Fruit fly (Drosophila melanogaster) whole organism, embryonic: ENCODE measurements around the gene CG13084.

Experiments
- Aef1 ChIP-seq: fragments of 200-800 bp; sonication (Bioruptor generic); IDR thresholded peaks from 3 replicates; pipeline ENCODE4 v1.3.6; 2022; ENCODE audit warnings: missing biosample characterization, missing genetic modification characterization
- Atf-2 ChIP-seq: fragments of 200-800 bp; sonication (Bioruptor generic); optimal IDR thresholded peaks from 2 replicates; lab custom pipeline; 2016; ENCODE audit warnings: missing biosample characterization, missing genetic modification characterization
- CG10321 ChIP-seq: fragments of 200-800 bp; sonication (Bioruptor generic); IDR thresholded peaks from 2 replicates; pipeline ENCODE4 v1.3.6; 2022; ENCODE audit warnings: missing biosample characterization, missing genetic modification characterization
- CG10366 ChIP-seq: fragments of 200-800 bp; sonication (Bioruptor generic); IDR thresholded peaks from 2 replicates; pipeline ENCODE4 v1.3.6; 2022; ENCODE audit warnings: missing biosample characterization, missing genetic modification characterization
- CG10431 ChIP-seq: fragments of 200-800 bp; sonication (Bioruptor generic); optimal IDR thresholded peaks from 3 replicates; lab custom pipeline; 2018; ENCODE audit warnings: missing biosample characterization, mild to moderate bottlenecking, missing genetic modification characterization
- CG12104 ChIP-seq: fragments of 200-800 bp; sonication (Bioruptor generic); optimal IDR thresholded peaks from 3 replicates; lab custom pipeline; 2016; ENCODE audit warnings: missing biosample characterization, missing genetic modification characterization
- CG12299 ChIP-seq: fragments of 200-800 bp; sonication (Bioruptor generic); optimal IDR thresholded peaks from 2 replicates; lab custom pipeline; 2018; ENCODE audit warnings: missing biosample characterization, mild to moderate bottlenecking, missing genetic modification characterization
- CG12659 ChIP-seq: fragments of 200-800 bp; sonication (Bioruptor generic); optimal IDR thresholded peaks from 3 replicates; lab custom pipeline; 2017; ENCODE audit warnings: mild to moderate bottlenecking, missing biosample characterization, missing genetic modification reagents, missing genetic modification characterization
- CG1602 ChIP-seq: fragments of 200-800 bp; sonication (Bioruptor generic); optimal IDR thresholded peaks from 3 replicates; lab custom pipeline; 2016; ENCODE audit warnings: missing biosample characterization, missing genetic modification characterization
- CG1603 ChIP-seq: fragments of 200-800 bp; sonication (Bioruptor generic); optimal IDR thresholded peaks from 2 replicates; lab custom pipeline; 2019; ENCODE audit warnings: missing biosample characterization, mild to moderate bottlenecking, missing genetic modification characterization, moderate library complexity
- CG17361 ChIP-seq: fragments of 200-800 bp; sonication (Bioruptor generic); IDR thresholded peaks from 3 replicates; pipeline ENCODE4 v1.3.6; 2022; ENCODE audit warnings: missing biosample characterization, missing genetic modification characterization
- CG18011 ChIP-seq: fragments of 200-800 bp; sonication (Bioruptor generic); optimal IDR thresholded peaks from 2 replicates; lab custom pipeline; 2017; ENCODE audit warnings: missing biosample characterization, missing genetic modification characterization, mild to moderate bottlenecking, moderate library complexity, missing genotype
- CG18476 ChIP-seq: fragments of 200-800 bp; sonication (Bioruptor generic); optimal IDR thresholded peaks from 2 replicates; lab custom pipeline; 2016; ENCODE audit warnings: missing biosample characterization, mild to moderate bottlenecking, missing genetic modification characterization
- CG2120 ChIP-seq: fragments of 200-800 bp; sonication (Bioruptor generic); optimal IDR thresholded peaks from 3 replicates; lab custom pipeline; 2016; ENCODE audit warnings: missing biosample characterization, missing genetic modification characterization
- CG6791 ChIP-seq: fragments of 200-800 bp; sonication (Bioruptor generic); IDR thresholded peaks from 3 replicates; pipeline ENCODE4 v1.3.6; 2022; ENCODE audit warnings: missing biosample characterization, missing genetic modification characterization; ENCODE audit not compliant: partially characterized antibody
- CG6813 ChIP-seq: fragments of 200-800 bp; sonication (Bioruptor generic); optimal IDR thresholded peaks from 2 replicates; lab custom pipeline; 2017; ENCODE audit warnings: missing biosample characterization, missing genetic modification characterization, mild to moderate bottlenecking, moderate library complexity, missing genetic modification reagents
- CG8089 ChIP-seq: fragments of 200-800 bp; sonication (Bioruptor generic); optimal IDR thresholded peaks from 3 replicates; lab custom pipeline; 2016; ENCODE audit warnings: missing biosample characterization, missing genetic modification characterization
- CG8290 ChIP-seq, 3 experiments: fragments of 200-800 bp; sonication (Bioruptor generic); optimal IDR thresholded peaks; 2 replicates each; lab custom pipeline; 2016 to 2019; ENCODE audit warnings: missing biosample characterization in 3 of 3, missing genetic modification characterization in 3 of 3, mild to moderate bottlenecking in 2 of 3, moderate library complexity in 1 of 3
- CG8924 ChIP-seq: fragments of 200-800 bp; optimal IDR thresholded peaks from 3 replicates; lab custom pipeline; 2019; ENCODE audit warnings: missing biosample characterization, mild to moderate bottlenecking, missing genetic modification characterization, moderate library complexity
- Dll ChIP-seq: fragments of 200-800 bp; sonication (Bioruptor generic); IDR thresholded peaks from 4 replicates; pipeline ENCODE4 v1.3.6; 2022; ENCODE audit warnings: missing biosample characterization, missing genetic modification characterization; ENCODE audit not compliant: partially characterized antibody
- Doc3 ChIP-seq: fragments of 200-800 bp; sonication (Bioruptor generic); IDR thresholded peaks from 3 replicates; pipeline ENCODE4 v1.3.6; 2022; ENCODE audit warnings: missing biosample characterization, missing genetic modification characterization; ENCODE audit not compliant: partially characterized antibody
- Dp ChIP-seq: fragments of 200-800 bp; sonication (Bioruptor generic); optimal IDR thresholded peaks from 2 replicates; lab custom pipeline; 2018; ENCODE audit warnings: missing biosample characterization, mild to moderate bottlenecking, missing genetic modification characterization, moderate library complexity
- Dref ChIP-seq: fragments of 200-800 bp; sonication (Bioruptor generic); IDR thresholded peaks from 2 replicates; pipeline ENCODE4 v1.3.6; 2022; ENCODE audit warnings: missing biosample characterization, missing genetic modification characterization
- ERR ChIP-seq: fragments of 200-800 bp; sonication (Bioruptor generic); optimal IDR thresholded peaks from 2 replicates; lab custom pipeline; 2016; ENCODE audit warnings: missing biosample characterization, missing genetic modification characterization
- H15 ChIP-seq: fragments of 200-800 bp; sonication (Bioruptor generic); IDR thresholded peaks from 3 replicates; pipeline ENCODE4 v1.3.6; 2022; ENCODE audit warnings: missing biosample characterization, missing genetic modification characterization
- Mrtf ChIP-seq: fragments of 200-800 bp; sonication (Bioruptor generic); IDR thresholded peaks from 3 replicates; pipeline ENCODE4 v1.3.6; 2022; ENCODE audit warnings: missing biosample characterization, missing genetic modification characterization
- ac ChIP-seq: fragments of 200-800 bp; sonication (Bioruptor generic); optimal IDR thresholded peaks from 3 replicates; lab custom pipeline; 2017; ENCODE audit warnings: missing biosample characterization, mild to moderate bottlenecking, missing genetic modification characterization
- aop ChIP-seq: fragments of 200-800 bp; sonication (Bioruptor generic); IDR thresholded peaks from 2 replicates; pipeline ENCODE4 v1.3.6; 2022; ENCODE audit warnings: missing biosample characterization, missing genetic modification characterization
- az2 ChIP-seq: fragments of 200-800 bp; sonication (Bioruptor generic); optimal IDR thresholded peaks from 3 replicates; lab custom pipeline; 2016; ENCODE audit warnings: missing biosample characterization, missing genetic modification characterization
- bbx ChIP-seq: fragments of 200-800 bp; sonication (Bioruptor generic); IDR thresholded peaks from 2 replicates; pipeline ENCODE4 v1.3.6; 2022; ENCODE audit warnings: missing biosample characterization, missing genetic modification characterization; ENCODE audit not compliant: partially characterized antibody
- bcd ChIP-seq: fragments of 200-800 bp; sonication (Bioruptor generic); optimal IDR thresholded peaks from 2 replicates; lab custom pipeline; 2017; ENCODE audit warnings: missing biosample characterization, mild to moderate bottlenecking, missing genetic modification characterization
- bowl ChIP-seq: fragments of 200-800 bp; sonication (Bioruptor generic); IDR thresholded peaks from 2 replicates; pipeline ENCODE4 v1.3.6; 2022; ENCODE audit warnings: missing biosample characterization, missing genetic modification characterization
- corto ChIP-seq: fragments of 200-800 bp; sonication (Bioruptor generic); optimal IDR thresholded peaks from 2 replicates; lab custom pipeline; 2016; ENCODE audit warnings: missing biosample characterization, mild to moderate bottlenecking, missing genetic modification characterization, moderate library complexity
- crp ChIP-seq, 2 experiments: fragments of 200-800 bp; sonication (Bioruptor generic); optimal IDR thresholded peaks; 2 replicates in 1 of 2; 3 replicates in 1 of 2; lab custom pipeline; 2017; ENCODE audit warnings: missing biosample characterization in 2 of 2, missing genetic modification characterization in 2 of 2, mild to moderate bottlenecking in 1 of 2, moderate library complexity in 1 of 2
- en ChIP-seq: fragments of 200-800 bp; sonication (Bioruptor generic); optimal IDR thresholded peaks from 2 replicates; lab custom pipeline; 2016; ENCODE audit warnings: missing biosample characterization, missing genetic modification characterization
- esg ChIP-seq: fragments of 200-800 bp; sonication (Bioruptor generic); conservative IDR thresholded peaks from 2 replicates; pipeline ENCODE4 v1.3.6; 2022; ENCODE audit warnings: missing biosample characterization, missing genetic modification characterization
- grau ChIP-seq: fragments of 200-800 bp; optimal IDR thresholded peaks from 3 replicates; lab custom pipeline; 2019; ENCODE audit warnings: missing biosample characterization, mild to moderate bottlenecking, missing genetic modification characterization, moderate library complexity
- gsb-n ChIP-seq: fragments of 200-800 bp; sonication (Bioruptor generic); optimal IDR thresholded peaks from 3 replicates; lab custom pipeline; 2018; ENCODE audit warnings: missing biosample characterization, mild to moderate bottlenecking, missing genetic modification characterization
- ken ChIP-seq: fragments of 200-800 bp; sonication (Bioruptor generic); IDR thresholded peaks from 3 replicates; pipeline ENCODE4 v1.3.6; 2022; ENCODE audit warnings: missing biosample characterization, missing genetic modification characterization
- kni ChIP-seq: fragments of 200-800 bp; sonication (Bioruptor generic); optimal IDR thresholded peaks from 3 replicates; lab custom pipeline; 2017; ENCODE audit warnings: mild to moderate bottlenecking, missing biosample characterization, missing genetic modification reagents, missing genetic modification characterization
- mld ChIP-seq: fragments of 200-800 bp; sonication (Bioruptor generic); IDR thresholded peaks from 3 replicates; pipeline ENCODE4 v1.3.6; 2022; ENCODE audit warnings: missing biosample characterization, missing genetic modification characterization; ENCODE audit not compliant: partially characterized antibody
- nerfin-1 ChIP-seq: fragments of 200-800 bp; sonication (Bioruptor generic); optimal IDR thresholded peaks from 3 replicates; lab custom pipeline; 2019; ENCODE audit warnings: missing biosample characterization, mild to moderate bottlenecking, missing genetic modification characterization, moderate library complexity
- nmo ChIP-seq: fragments of 200-800 bp; sonication (Bioruptor generic); optimal IDR thresholded peaks from 2 replicates; lab custom pipeline; 2018; ENCODE audit warnings: missing biosample characterization, mild to moderate bottlenecking, missing genetic modification characterization, moderate library complexity
- nom ChIP-seq: fragments of 200-800 bp; sonication (Bioruptor generic); optimal IDR thresholded peaks from 2 replicates; lab custom pipeline; 2017; ENCODE audit warnings: missing biosample characterization, missing genetic modification characterization, mild to moderate bottlenecking, moderate library complexity, missing genetic modification reagents
- sna ChIP-seq: fragments of 200-800 bp; sonication (Bioruptor generic); IDR thresholded peaks from 2 replicates; pipeline ENCODE4 v1.3.6; 2022; ENCODE audit warnings: missing biosample characterization, missing genetic modification characterization; ENCODE audit not compliant: partially characterized antibody
- ssp ChIP-seq: fragments of 200-800 bp; sonication (Bioruptor generic); IDR thresholded peaks from 2 replicates; pipeline ENCODE4 v1.3.6; 2022; ENCODE audit warnings: missing biosample characterization, missing genetic modification characterization
- tap ChIP-seq: fragments of 200-800 bp; optimal IDR thresholded peaks from 3 replicates; lab custom pipeline; 2019; ENCODE audit warnings: missing biosample characterization, mild to moderate bottlenecking, missing genetic modification characterization, moderate library complexity
- trem ChIP-seq: fragments of 200-800 bp; optimal IDR thresholded peaks from 3 replicates; lab custom pipeline; 2019; ENCODE audit warnings: missing biosample characterization, mild to moderate bottlenecking, missing genetic modification characterization, moderate library complexity
- wdn ChIP-seq: fragments of 200-800 bp; sonication (Bioruptor generic); IDR thresholded peaks from 2 replicates; pipeline ENCODE4 v1.3.6; 2022; ENCODE audit warnings: missing biosample characterization, missing genetic modification characterization
- zfh2 ChIP-seq: fragments of 200-800 bp; sonication (Bioruptor generic); optimal IDR thresholded peaks from 2 replicates; lab custom pipeline; 2016; ENCODE audit warnings: missing biosample characterization, missing genetic modification characterization

Gene CG13084

dm6 chr2L:19526316-19526715 lies 41.6 kb downstream of the CG13084 start, which contains the start of the genes Dpm1 and CG10137:
Gene Dpm1, minus strand, starts transcription at chr2L:19526368.
Gene CG10137, plus strand, starts transcription at chr2L:19526686.
- TF ChIP-seq trem (tag; lab: Kevin White, UChicago) (peak; percentile 68), CG18476 (GFP tag; lab: Kevin White, UChicago) (no peak), Dref (peak; percentile 62), H15 (GFP tag; lab: Robert Waterston, UW) (no peak), CG10431 (GFP tag; lab: Kevin White, UChicago) (no peak), zfh2 (GFP tag; lab: Kevin White, UChicago) (no peak), mld (GFP tag; lab: Robert Waterston, UW) (no peak), Mrtf (GFP tag; lab: Robert Waterston, UW) (no peak), CG12659 (peak; percentile 82), CG12104 (GFP tag; lab: Kevin White, UChicago) (no peak), CG17361 (GFP tag; lab: Robert Waterston, UW) (no peak), Aef1 (GFP tag; lab: Robert Waterston, UW) (no peak), CG8290 (GFP tag; optimal IDR thresholded peaks at IDR 0.05; lab: Kevin White, UChicago) (no peak), CG8290 (tag; optimal IDR thresholded peaks at IDR 0.05; lab: Kevin White, UChicago) (peak in 1 of 2 experiments; percentile 4), aop (GFP tag; lab: Robert Waterston, UW) (no peak), Dll (GFP tag; lab: Robert Waterston, UW) (peak; percentile 85), CG8924 (tag; lab: Kevin White, UChicago) (peak; percentile 20), crp (GFP tag; optimal IDR thresholded peaks at IDR 0.05; lab: Kevin White, UChicago) (peak; percentile 82 to 94), CG10321 (GFP tag; lab: Robert Waterston, UW) (no peak), kni (GFP tag; lab: Kevin White, UChicago) (no peak), nmo (GFP tag; lab: Kevin White, UChicago) (peak; percentile 61), Dp (peak; percentile 55), wdn (GFP tag; lab: Robert Waterston, UW) (no peak), CG6813 (GFP tag; lab: Kevin White, UChicago) (no peak), CG1602 (GFP tag; lab: Kevin White, UChicago) (no peak), bowl (GFP tag; lab: Robert Waterston, UW) (no peak), esg (GFP tag; lab: Robert Waterston, UW) (no peak), bcd (GFP tag; lab: Kevin White, UChicago) (peak; percentile 21), CG8089 (GFP tag; lab: Kevin White, UChicago) (no peak), nerfin-1 (tag; lab: Kevin White, UChicago) (no peak), CG12299 (tag; lab: Kevin White, UChicago) (no peak), CG1603 (peak; percentile 34), ken (GFP tag; lab: Robert Waterston, UW) (no peak), en (GFP tag; lab: Kevin White, UChicago) (no peak), ssp (GFP tag; lab: Robert Waterston, UW) (no peak), ac (GFP tag; lab: Kevin White, UChicago) (no peak), grau (tag; lab: Kevin White, UChicago) (peak; percentile 3), CG6791 (GFP tag; lab: Robert Waterston, UW) (peak; percentile 64), tap (tag; lab: Kevin White, UChicago) (no peak), Atf-2 (no peak), gsb-n (tag; lab: Kevin White, UChicago) (peak; percentile 67), CG2120 (GFP tag; lab: Kevin White, UChicago) (peak; percentile 8), corto (GFP tag; lab: Kevin White, UChicago) (no peak), bbx (peak; percentile 69), Doc3 (GFP tag; lab: Robert Waterston, UW) (peak; percentile 77), sna (GFP tag; lab: Robert Waterston, UW) (peak; percentile 49; the same call in 1 of the 2 replicates), CG18011 (GFP tag; lab: Kevin White, UChicago) (no peak), CG10366 (GFP tag; lab: Robert Waterston, UW) (no peak), ERR (no peak), az2 (no peak), nom (GFP tag; lab: Kevin White, UChicago) (no peak)
